Worm (Caenorhabditis elegans) whole organism, L3 larva: Measurements from ENCODE around the gene str-83.

Source experiments
- R02D3.7 ChIP-seq: fragments of 150-350 bp; optimal IDR thresholded peaks from 2 replicates; lab custom pipeline; 2014; ENCODE audit warnings: missing biosample characterization, missing genetic modification characterization
- ZK546.5 ChIP-seq: sonication (generic microtip); optimal IDR thresholded peaks from 2 replicates; lab custom pipeline; 2017; ENCODE audit warnings: missing biosample characterization, missing genetic modification characterization
- ceh-16 ChIP-seq: sonication (generic microtip); optimal IDR thresholded peaks from 2 replicates; lab custom pipeline; 2017; ENCODE audit warnings: missing biosample characterization, missing genetic modification characterization
- ceh-28 ChIP-seq: fragments of 150-350 bp; optimal IDR thresholded peaks from 2 replicates; lab custom pipeline; 2014; ENCODE audit warnings: missing biosample characterization, missing genetic modification reagents, missing genetic modification characterization
- ceh-82 ChIP-seq: fragments of 150-350 bp; optimal IDR thresholded peaks from 2 replicates; lab custom pipeline; 2014; ENCODE audit warnings: missing biosample characterization, missing genetic modification characterization
- egl-27 ChIP-seq: sonication (generic microtip); optimal IDR thresholded peaks from 4 replicates; lab custom pipeline; 2017; ENCODE audit warnings: missing biosample characterization, missing genetic modification reagents, missing genetic modification characterization
- egl-5 ChIP-seq: fragments of 150-350 bp; optimal IDR thresholded peaks from 2 replicates; lab custom pipeline; 2017; ENCODE audit warnings: missing biosample characterization, missing genetic modification reagents, missing genetic modification characterization, inconsistent platforms
- elt-2 ChIP-seq: sonication (generic microtip); optimal IDR thresholded peaks from 2 replicates; lab custom pipeline; 2016; ENCODE audit warnings: missing genetic modification reagents, mild to moderate bottlenecking, missing genetic modification characterization, missing compliant biosample characterization
- elt-3 ChIP-seq, 3 experiments: fragments of 150-350 bp in 1 of 3; sonication (generic microtip) in 2 of 3; optimal IDR thresholded peaks; 2 replicates in 2 of 3; 4 replicates in 1 of 3; lab custom pipeline; 2014 to 2017; ENCODE audit warnings: missing biosample characterization in 3 of 3, missing genetic modification characterization in 3 of 3
- eor-1 ChIP-seq, 2 experiments: fragments of 150-350 bp; optimal IDR thresholded peaks; 2 replicates each; lab custom pipeline; 2014 to 2018; ENCODE audit warnings: missing biosample characterization in 2 of 2, missing genetic modification characterization in 2 of 2
- fkh-10 ChIP-seq: sonication (generic microtip); optimal IDR thresholded peaks from 2 replicates; lab custom pipeline; 2017; ENCODE audit warnings: missing biosample characterization, missing genetic modification reagents, missing genetic modification characterization
- fkh-2 ChIP-seq: fragments of 150-350 bp; optimal IDR thresholded peaks from 2 replicates; lab custom pipeline; 2014; ENCODE audit warnings: missing biosample characterization, missing genetic modification reagents, missing genetic modification characterization
- jun-1 ChIP-seq: fragments of 150-350 bp; optimal IDR thresholded peaks from 2 replicates; lab custom pipeline; 2014; ENCODE audit warnings: missing biosample characterization, missing genetic modification reagents, missing genetic modification characterization
- lin-15B ChIP-seq: fragments of 150-350 bp; optimal IDR thresholded peaks from 2 replicates; lab custom pipeline; 2014; ENCODE audit warnings: missing biosample characterization, missing genetic modification characterization
- lin-39 ChIP-seq: fragments of 150-350 bp; optimal IDR thresholded peaks from 2 replicates; lab custom pipeline; 2018; ENCODE audit warnings: missing biosample characterization, missing genetic modification reagents, missing genetic modification characterization
- lsy-12 ChIP-seq: sonication (generic microtip); optimal IDR thresholded peaks from 2 replicates; lab custom pipeline; 2016; ENCODE audit warnings: mild to moderate bottlenecking, missing genetic modification characterization, missing compliant biosample characterization
- mdl-1 ChIP-seq: fragments of 150-350 bp; optimal IDR thresholded peaks from 2 replicates; lab custom pipeline; 2014; ENCODE audit warnings: missing biosample characterization, missing genetic modification characterization
- mml-1 ChIP-seq: fragments of 150-350 bp; sonication (generic microtip); optimal IDR thresholded peaks from 3 replicates; lab custom pipeline; 2014; ENCODE audit warnings: missing biosample characterization, missing genetic modification characterization
- nfya-1 ChIP-seq: sonication (generic microtip); optimal IDR thresholded peaks from 2 replicates; lab custom pipeline; 2017; ENCODE audit warnings: missing genetic modification characterization, mild to moderate bottlenecking, missing compliant biosample characterization, antibody characterized with exemption, moderate library complexity; ENCODE audit not compliant: insufficient read depth
- nhr-11 ChIP-seq: fragments of 150-350 bp; optimal IDR thresholded peaks from 2 replicates; lab custom pipeline; 2014; ENCODE audit warnings: missing biosample characterization, missing genetic modification characterization
- nhr-12 ChIP-seq: fragments of 150-350 bp; optimal IDR thresholded peaks from 2 replicates; lab custom pipeline; 2014; ENCODE audit warnings: missing biosample characterization, missing genetic modification characterization
- nhr-23 ChIP-seq: fragments of 150-350 bp; optimal IDR thresholded peaks from 2 replicates; lab custom pipeline; 2014; ENCODE audit warnings: missing biosample characterization, missing genetic modification reagents, missing genetic modification characterization
- nhr-237 ChIP-seq: fragments of 150-350 bp; optimal IDR thresholded peaks from 2 replicates; lab custom pipeline; 2014; ENCODE audit warnings: missing biosample characterization, missing genetic modification characterization
- nhr-25 ChIP-seq: sonication (generic microtip); optimal IDR thresholded peaks from 2 replicates; lab custom pipeline; 2017; ENCODE audit warnings: missing biosample characterization, missing genetic modification characterization
- nhr-28 ChIP-seq: fragments of 150-350 bp; optimal IDR thresholded peaks from 2 replicates; lab custom pipeline; 2014; ENCODE audit warnings: missing biosample characterization, missing genetic modification characterization
- nhr-43 ChIP-seq: sonication (generic microtip); optimal IDR thresholded peaks from 2 replicates; lab custom pipeline; 2016; ENCODE audit warnings: mild to moderate bottlenecking, missing genetic modification characterization, missing compliant biosample characterization; ENCODE audit not compliant: poor library complexity, severe bottlenecking
- nhr-67 ChIP-seq: fragments of 150-350 bp; optimal IDR thresholded peaks from 2 replicates; lab custom pipeline; 2014; ENCODE audit warnings: missing biosample characterization, missing genetic modification characterization
- nhr-76 ChIP-seq: fragments of 150-350 bp; sonication (generic microtip); optimal IDR thresholded peaks from 5 replicates; lab custom pipeline; 2014; ENCODE audit warnings: missing biosample characterization, missing genetic modification characterization
- nhr-77 ChIP-seq: fragments of 150-350 bp; optimal IDR thresholded peaks from 2 replicates; lab custom pipeline; 2014; ENCODE audit warnings: missing biosample characterization, missing genetic modification characterization
- sea-2 ChIP-seq: fragments of 150-350 bp; sonication (generic microtip); optimal IDR thresholded peaks from 4 replicates; lab custom pipeline; 2014; ENCODE audit warnings: missing biosample characterization, missing genetic modification reagents, missing genetic modification characterization
- skn-1 ChIP-seq: fragments of 150-350 bp; optimal IDR thresholded peaks from 2 replicates; lab custom pipeline; 2014; ENCODE audit warnings: missing biosample characterization, missing genetic modification characterization
- snpc-4 ChIP-seq: fragments of 150-350 bp; optimal IDR thresholded peaks from 2 replicates; lab custom pipeline; 2014; ENCODE audit warnings: missing biosample characterization, missing genetic modification characterization
- unc-39 ChIP-seq: sonication (generic microtip); optimal IDR thresholded peaks from 4 replicates; lab custom pipeline; 2017; ENCODE audit warnings: missing biosample characterization, missing genetic modification characterization
- unc-62 ChIP-seq: fragments of 150-350 bp; sonication (generic microtip); optimal IDR thresholded peaks from 4 replicates; lab custom pipeline; 2014; ENCODE audit warnings: missing biosample characterization, missing genetic modification reagents, missing genetic modification characterization
- ztf-11 ChIP-seq: fragments of 150-350 bp; optimal IDR thresholded peaks from 2 replicates; lab custom pipeline; 2014; ENCODE audit warnings: missing biosample characterization, missing genetic modification characterization
- ztf-4 ChIP-seq: fragments of 150-350 bp; optimal IDR thresholded peaks from 2 replicates; lab custom pipeline; 2014; ENCODE audit warnings: missing biosample characterization, missing genetic modification characterization

str-83 gene

DNA sequence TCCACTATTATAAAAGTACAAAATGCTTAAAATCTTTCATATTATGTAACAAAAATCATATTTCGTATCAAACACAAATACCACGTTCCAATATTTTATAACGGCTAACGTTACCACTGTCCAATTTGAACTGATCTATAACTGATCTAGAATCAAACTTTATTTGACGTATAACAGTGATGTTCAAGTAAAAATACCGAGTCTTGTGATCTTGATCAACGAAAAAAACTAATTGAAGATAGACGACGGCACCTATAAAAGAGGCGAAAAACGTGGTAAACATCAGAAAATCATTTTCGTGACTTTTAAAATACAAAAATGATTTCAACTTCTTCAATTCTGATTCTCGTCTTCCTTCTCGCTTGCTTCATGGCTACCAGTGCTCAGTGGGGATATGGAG lies 10.6 kb downstream of the str-83 start, which contains the start of gene nlp-28:
Gene nlp-28, plus strand, starts transcription at position 285 of the 400 bp plus-strand sequence.
- TF ChIP-seq lin-15B (tag; lab: Kevin White, UChicago) (no peak), nfya-1 (no peak), nhr-23 (tag; lab: Kevin White, UChicago) (no peak), R02D3.7 (tag; lab: Kevin White, UChicago) (no peak), snpc-4 (no peak), lin-39 (tag; lab: Kevin White, UChicago) (no peak), nhr-76 (tag; lab: Kevin White, UChicago) (no peak), nhr-12 (no peak), egl-27 (tag; lab: Kevin White, UChicago) (no peak), fkh-2 (tag; lab: Kevin White, UChicago) (no peak)
- TF ChIP-seq, all 47 proteins: peak for 0

- no peak for TF ChIP-seq lin-39 (tag; lab: Kevin White, UChicago)
- TF ChIP-seq nhr-23 (tag; lab: Kevin White, UChicago) = peak; percentile 23
Measured at ce11 chrV:3989070-3989469, 12.0 kb downstream of the str-83 start, which contains the start of gene nlp-27. nlp-27 (plus strand) TSS chrV:3989378.

- no peak for TF ChIP-seq unc-39 (tag; lab: Kevin White, UChicago)
- TF ChIP-seq ceh-16 = no peak
- no peak for TF ChIP-seq lin-15B (tag; lab: Kevin White, UChicago)
- no peak for TF ChIP-seq jun-1
- no peak for TF ChIP-seq elt-2
- no peak for TF ChIP-seq nhr-76 (tag; lab: Kevin White, UChicago)
- TF ChIP-seq, all 47 proteins: peak for 0
Measured at ce11 chrV:3992334-3992733, 15.3 kb downstream of the str-83 start.

DNA sequence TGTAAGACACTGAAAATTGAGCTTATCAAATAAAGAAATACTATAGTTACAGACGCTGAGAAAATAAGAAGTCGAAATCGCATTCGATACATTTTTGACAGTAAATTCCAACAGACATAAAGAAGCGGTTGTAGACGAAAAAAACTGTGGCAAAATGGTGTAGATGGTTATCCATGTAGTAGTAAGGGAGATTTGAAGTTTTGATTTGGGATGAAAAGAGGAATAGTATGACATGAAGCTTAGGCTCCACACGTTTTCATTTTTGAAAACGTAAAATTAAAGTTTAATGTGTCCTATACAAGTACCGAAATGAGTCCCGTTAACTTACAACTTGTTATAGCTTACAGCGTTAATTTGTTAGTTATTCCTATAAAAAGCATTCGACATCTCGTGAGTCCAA lies 17.0 kb downstream of the str-83 start, which contains the start of gene K09D9.9:
Gene K09D9.9, minus strand, starts transcription at position 101 of the 400 bp plus-strand sequence.
- TF ChIP-seq ceh-16 = no peak
- TF ChIP-seq snpc-4 = no peak
- TF ChIP-seq ztf-11 = no peak
- TF ChIP-seq nhr-237 (tag; lab: Kevin White, UChicago) = no peak
- TF ChIP-seq nhr-23 (tag; lab: Kevin White, UChicago) = no peak
- TF ChIP-seq nhr-43 = no peak
- no peak for TF ChIP-seq ceh-28 (tag; lab: Kevin White, UChicago)
- no peak for TF ChIP-seq elt-2
- TF ChIP-seq nhr-25 (tag; lab: Kevin White, UChicago) = no peak
- no peak for TF ChIP-seq R02D3.7 (tag; lab: Kevin White, UChicago)
- no peak for TF ChIP-seq skn-1 (tag; lab: Kevin White, UChicago)
- TF ChIP-seq nhr-77 (tag; lab: Kevin White, UChicago) = no peak
- TF ChIP-seq jun-1 = no peak
- TF ChIP-seq mdl-1 = no peak
- no peak for TF ChIP-seq nhr-11
- no peak for TF ChIP-seq egl-5 (tag; lab: Kevin White, UChicago)
- no peak for TF ChIP-seq lsy-12 (tag; lab: Kevin White, UChicago)
- no peak for TF ChIP-seq nhr-12
- no peak for TF ChIP-seq elt-3 (tag; optimal IDR thresholded peaks at IDR 0.05; lab: Kevin White, UChicago)
- no peak for TF ChIP-seq fkh-10 (GFP tag; lab: Kevin White, UChicago)

DNA sequence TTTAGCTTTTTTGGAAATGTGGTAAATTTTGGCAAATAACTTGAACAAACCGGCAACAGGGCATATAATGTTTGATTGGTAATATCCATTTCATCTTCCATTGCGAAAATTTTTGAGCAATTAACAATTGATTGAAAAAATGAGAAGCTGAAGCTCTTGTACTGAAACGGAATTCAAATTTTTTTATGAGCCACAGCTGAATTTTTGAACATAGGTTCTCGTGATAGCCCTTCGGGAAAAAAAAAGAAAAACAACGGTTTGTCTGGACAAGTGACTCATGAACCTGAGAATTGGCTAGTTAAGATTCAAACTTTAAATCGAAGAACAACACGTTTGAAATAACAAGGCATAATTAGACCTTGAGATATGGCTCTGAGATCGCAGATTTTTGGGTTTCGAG lies 18.8 kb downstream of the str-83 start, which contains the start of gene srx-62:
Gene srx-62, minus strand, starts transcription at position 101 of the 400 bp plus-strand sequence.
- no peak for TF ChIP-seq ztf-4 (tag; lab: Kevin White, UChicago)
- TF ChIP-seq mdl-1 = no peak
- no peak for TF ChIP-seq unc-62 (GFP tag; lab: Kevin White, UChicago)
- no peak for TF ChIP-seq skn-1 (tag; lab: Kevin White, UChicago)
- TF ChIP-seq nhr-237 (tag; lab: Kevin White, UChicago) = no peak
- no peak for TF ChIP-seq eor-1 (tag; optimal IDR thresholded peaks at IDR 0.05; lab: Kevin White, UChicago)
- TF ChIP-seq sea-2 = no peak
- TF ChIP-seq lin-39 (tag; lab: Kevin White, UChicago) = no peak
- no peak for TF ChIP-seq nhr-12
- no peak for TF ChIP-seq mml-1 (tag; lab: Kevin White, UChicago)
- TF ChIP-seq ceh-82 = no peak
- no peak for TF ChIP-seq egl-27 (tag; lab: Kevin White, UChicago)
- TF ChIP-seq nhr-67 (tag; lab: Kevin White, UChicago) = no peak
- TF ChIP-seq ZK546.5 (tag; lab: Kevin White, UChicago) = no peak
- TF ChIP-seq fkh-10 (GFP tag; lab: Kevin White, UChicago) = no peak
- no peak for TF ChIP-seq nhr-28
